Worm (Caenorhabditis elegans) whole organism, L3 larva: ENCODE measurements around the gene let-4.

ENCODE experiments used
- lin-39 ChIP-seq: fragments of 150-350 bp; optimal IDR thresholded peaks from 2 replicates; lab custom pipeline; 2018; ENCODE audit warnings: missing biosample characterization, missing genetic modification reagents, missing genetic modification characterization
- nhr-28 ChIP-seq: fragments of 150-350 bp; optimal IDR thresholded peaks from 2 replicates; lab custom pipeline; 2014; ENCODE audit warnings: missing biosample characterization, missing genetic modification characterization
- nhr-76 ChIP-seq: fragments of 150-350 bp; sonication (generic microtip); optimal IDR thresholded peaks from 5 replicates; lab custom pipeline; 2014; ENCODE audit warnings: missing biosample characterization, missing genetic modification characterization
- ztf-11 ChIP-seq: fragments of 150-350 bp; optimal IDR thresholded peaks from 2 replicates; lab custom pipeline; 2014; ENCODE audit warnings: missing biosample characterization, missing genetic modification characterization

DNA sequence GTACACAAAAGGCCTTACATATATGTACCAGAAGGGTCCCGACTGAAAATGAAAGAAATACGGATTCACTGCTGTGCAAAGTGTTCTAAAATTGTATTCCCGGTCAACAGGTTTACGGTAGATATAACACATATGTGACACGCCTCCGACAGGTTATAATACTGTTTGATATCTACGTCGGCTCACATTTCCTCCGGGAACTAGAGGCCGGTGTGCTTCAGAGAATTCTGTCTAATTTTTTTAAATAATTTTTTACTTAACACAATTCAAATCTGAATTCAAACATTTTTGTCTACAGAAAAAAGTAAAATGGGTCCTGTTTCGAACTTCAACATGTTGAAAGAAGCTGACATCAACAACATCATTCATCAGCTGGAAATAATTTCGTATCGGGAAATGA is 34.5 kb upstream of the let-4 start, which contains the start of gene T24C2.3:
- TF ChIP-seq ztf-11 (tag; lab: Kevin White, UChicago) (no peak), nhr-28 (no peak), nhr-76 (no peak), lin-39 (tag; lab: Kevin White, UChicago) (no peak)
